Worm (Caenorhabditis elegans): Measurements from ENCODE around the gene snb-2.

snb-2 gene

DNA sequence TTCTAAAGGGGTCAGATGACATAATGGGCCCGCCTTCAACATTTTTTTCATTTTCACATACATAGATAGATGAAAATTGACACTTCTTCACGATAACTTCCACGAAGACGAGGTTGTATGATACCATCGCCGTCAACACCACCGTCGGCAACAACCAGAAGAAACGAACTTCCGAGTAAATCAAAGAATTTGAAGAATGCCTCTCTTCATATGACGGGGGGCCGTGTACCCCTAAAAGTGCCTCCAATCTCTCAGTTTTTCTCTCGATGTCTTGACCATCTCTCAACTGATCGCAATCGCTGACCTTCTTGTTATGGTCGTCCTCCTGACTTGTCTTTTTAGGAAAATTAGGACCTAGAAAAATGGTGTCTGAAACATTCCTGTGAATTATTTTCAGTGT lies 50.2 kb downstream of the snb-2 start:
- TF ChIP-seq tbx-11 (GFP tag; IDR thresholded peaks at IDR 0.05), result no peak
- no peak for TF ChIP-seq hnd-1 (tag; optimal IDR thresholded peaks at IDR 0.05)
- TF ChIP-seq flt-1 (GFP tag; IDR thresholded peaks at IDR 0.05), result no peak
- TF ChIP-seq aly-1 (tag; optimal IDR thresholded peaks at IDR 0.05), result no peak
- no peak for TF ChIP-seq ceh-36 (tag; optimal IDR thresholded peaks at IDR 0.05)
- no peak for TF ChIP-seq sea-1 (GFP tag; conservative IDR thresholded peaks at IDR 0.05)
- TF ChIP-seq ets-7 (tag; optimal IDR thresholded peaks at IDR 0.05), result no peak
- no peak for TF ChIP-seq tra-4 (tag; optimal IDR thresholded peaks at IDR 0.05)
- no peak for TF ChIP-seq ceh-13 (GFP tag; optimal IDR thresholded peaks at IDR 0.05)
- no peak for TF ChIP-seq B0310.2 (tag; optimal IDR thresholded peaks at IDR 0.05)
- TF ChIP-seq pes-1 (GFP tag; IDR thresholded peaks at IDR 0.05), result no peak
- TF ChIP-seq tbx-37 (GFP tag; conservative IDR thresholded peaks at IDR 0.05), result no peak
- no peak for TF ChIP-seq F13C5.2 (tag; optimal IDR thresholded peaks at IDR 0.05)
- no peak for TF ChIP-seq scrt-1 (GFP tag; IDR thresholded peaks at IDR 0.05)
- no peak for TF ChIP-seq ama-1 (optimal IDR thresholded peaks at IDR 0.05)
- TF ChIP-seq hmg-4 (GFP tag; optimal IDR thresholded peaks at IDR 0.05), result no peak

DNA sequence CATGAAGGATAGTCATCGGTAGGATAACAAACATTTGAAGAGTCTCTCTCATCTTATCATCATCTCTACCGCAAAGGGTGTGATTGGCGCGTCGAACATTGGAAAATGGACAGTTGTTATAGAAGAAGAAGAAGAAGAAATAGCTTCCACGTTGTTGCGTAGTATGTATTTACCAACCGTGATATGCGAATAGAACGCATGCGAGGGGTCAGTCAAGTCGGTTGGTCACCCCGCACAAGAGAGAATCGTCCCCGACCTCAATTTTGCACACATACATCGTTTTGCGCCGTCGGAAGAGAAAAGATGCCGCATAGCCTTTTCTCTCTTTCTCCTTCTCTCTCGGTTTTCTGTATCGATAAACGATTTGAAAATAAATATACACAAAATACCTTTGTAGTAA lies 50.7 kb downstream of the snb-2 start:
- peak; percentile 2 for TF ChIP-seq hmg-4 (GFP tag; optimal IDR thresholded peaks at IDR 0.05)
- no peak for TF ChIP-seq flt-1 (GFP tag; IDR thresholded peaks at IDR 0.05)
- no peak for TF ChIP-seq pes-1 (GFP tag; IDR thresholded peaks at IDR 0.05)

Measured in whole organism, early embryonic.